Worm (Caenorhabditis elegans): ENCODE data around the gene srg-10.

The srg-10 gene

ce11 chrIII:4666753-4667400 lies 10.7 kb upstream of the srg-10 start:
- no peak for TF ChIP-seq unc-62 (GFP tag; optimal IDR thresholded peaks at IDR 0.05)

DNA sequence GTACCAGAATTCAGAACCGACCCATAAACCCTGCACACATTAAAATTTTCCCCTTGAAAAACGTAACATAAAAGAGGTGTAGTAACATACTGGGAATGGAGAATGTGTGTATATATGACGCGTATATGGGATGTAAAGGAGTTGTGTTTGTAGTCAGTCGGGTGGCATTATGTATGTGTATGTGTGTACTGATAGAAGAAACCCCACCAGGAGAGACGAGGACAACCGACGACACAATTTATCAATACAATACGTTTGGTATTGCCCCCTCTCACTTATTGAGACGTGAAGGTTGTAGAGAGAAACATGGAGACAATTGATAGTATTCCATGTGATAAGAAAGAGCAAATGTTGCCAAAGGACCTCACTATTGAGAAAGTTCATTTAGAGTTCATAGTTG lies 9.5 kb upstream of the srg-10 start:
- no peak for TF ChIP-seq unc-62 (GFP tag; optimal IDR thresholded peaks at IDR 0.05)

ce11 chrIII:4671491-4671890 lies 6.1 kb upstream of the srg-10 start, which contains the start of gene T23F11.11:
TSS of gene T23F11.11 (minus strand) at chrIII:4671591.
- TF ChIP-seq unc-62 (GFP tag; optimal IDR thresholded peaks at IDR 0.05), result no peak

DNA sequence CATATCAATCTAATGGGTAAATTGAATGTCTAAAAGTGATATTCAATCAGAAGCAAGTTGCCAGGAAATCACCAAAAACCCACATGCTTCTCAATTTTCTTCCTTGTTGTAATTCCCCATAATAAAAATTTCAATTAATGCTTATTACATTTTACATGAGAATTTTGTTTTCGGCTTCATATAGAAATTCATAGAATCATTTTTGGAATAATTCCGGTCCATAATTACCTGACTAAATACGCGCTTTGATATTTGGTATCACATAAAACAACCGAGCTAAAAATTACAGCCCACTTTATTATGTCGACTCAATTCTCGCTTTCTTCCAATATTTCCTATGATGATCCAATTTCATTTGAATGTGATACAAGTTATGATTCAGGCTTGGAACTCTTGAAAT lies 5.6 kb upstream of the srg-10 start, which contains the start of gene srg-13:
TSS of gene srg-13 (plus strand) at position 301 of the 400 bp plus-strand sequence.
- no peak for TF ChIP-seq unc-62 (GFP tag; optimal IDR thresholded peaks at IDR 0.05)

ce11 chrIII:4679963-4680484 lies 2.5 kb downstream of the srg-10 start, which contains the start of gene srg-11:
TSS of gene srg-11 (plus strand) at chrIII:4680013.
- no peak for TF ChIP-seq unc-62 (GFP tag; optimal IDR thresholded peaks at IDR 0.05)

ce11 chrIII:4687134-4687533 lies 9.6 kb downstream of the srg-10 start:
- no peak for TF ChIP-seq unc-62 (GFP tag; optimal IDR thresholded peaks at IDR 0.05)

ce11 chrIII:4688356-4688755 lies 10.8 kb downstream of the srg-10 start, which contains the start of gene tag-243:
TSS of gene tag-243 (minus strand) at chrIII:4688456.
- no peak for TF ChIP-seq unc-62 (GFP tag; optimal IDR thresholded peaks at IDR 0.05)

ce11 chrIII:4688965-4689364 lies 11.4 kb downstream of the srg-10 start, which contains the start of gene ppat-1:
TSS of gene ppat-1 (plus strand) at chrIII:4689280.
- TF ChIP-seq unc-62 (GFP tag; optimal IDR thresholded peaks at IDR 0.05), result no peak

DNA sequence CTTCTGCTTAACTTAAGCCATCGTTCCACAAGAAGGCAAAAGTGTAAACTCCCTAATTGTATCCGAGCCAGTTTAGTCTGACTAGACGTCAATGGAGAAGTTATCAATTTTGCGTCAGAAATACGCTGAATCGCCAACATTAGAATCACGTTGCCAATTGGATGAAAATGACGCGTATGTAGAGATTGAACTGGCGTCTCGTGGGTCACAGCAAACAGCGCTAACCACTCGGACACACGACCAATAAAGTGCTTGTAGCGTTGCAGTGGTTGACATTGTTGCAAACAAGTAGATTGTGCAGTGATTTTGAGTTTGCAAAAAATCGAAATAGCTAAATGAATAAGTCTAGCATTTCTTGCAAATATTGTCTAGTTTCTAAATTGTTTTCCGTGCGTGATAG lies 12.0 kb downstream of the srg-10 start:
- TF ChIP-seq unc-62 (GFP tag; optimal IDR thresholded peaks at IDR 0.05), result no peak

DNA sequence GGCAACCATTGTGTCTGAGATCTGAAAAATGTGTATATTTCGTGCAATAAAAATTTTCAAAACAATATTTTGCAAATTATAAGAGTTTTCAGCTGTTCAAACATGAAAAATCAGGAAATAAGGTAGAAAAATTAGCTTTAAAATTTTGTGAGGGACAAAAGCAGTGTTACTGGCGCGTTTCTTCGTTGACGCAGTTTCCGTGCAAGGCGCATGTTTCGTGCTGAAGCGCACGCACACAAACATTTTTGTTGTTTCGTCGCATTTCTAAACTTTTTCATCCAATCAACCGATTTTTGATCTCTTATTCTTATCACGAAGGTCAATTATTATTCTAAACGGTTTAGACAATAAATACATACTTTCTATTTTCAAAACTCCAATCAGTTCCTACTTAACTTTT lies 15.7 kb downstream of the srg-10 start, which contains the start of gene nifk-1:
TSS of gene nifk-1 (minus strand) at position 27 of the 400 bp plus-strand sequence.
- no peak for TF ChIP-seq unc-62 (GFP tag; optimal IDR thresholded peaks at IDR 0.05)

- TF ChIP-seq unc-62 (GFP tag; optimal IDR thresholded peaks at IDR 0.05), result no peak
Observed at ce11 chrIII:4693695-4694094, 16.1 kb downstream of the srg-10 start, which contains the start of gene T04A8.8. TSS of gene T04A8.8 (plus strand) at chrIII:4693995.

DNA sequence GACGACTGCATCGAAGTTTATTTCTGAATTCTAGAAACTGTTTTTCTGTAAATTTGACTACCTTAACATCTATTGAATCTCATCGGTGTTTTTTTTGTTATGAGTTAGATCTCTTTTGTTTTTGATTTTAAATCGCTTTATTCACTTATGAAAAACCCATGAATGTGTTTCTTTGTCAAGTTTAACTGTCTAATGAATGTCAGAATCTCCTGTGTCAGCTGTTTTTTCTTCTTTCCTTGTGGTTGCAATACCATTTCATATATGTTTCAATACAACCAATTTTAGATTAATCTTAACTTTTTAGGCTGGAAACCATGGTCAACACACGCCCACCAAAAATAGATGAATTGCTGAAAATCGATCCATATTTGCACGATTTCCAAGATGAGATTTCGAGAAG lies 17.5 kb downstream of the srg-10 start, which contains the start of gene T04A8.7:
TSS of gene T04A8.7 (plus strand) at position 301 of the 400 bp plus-strand sequence.
- no peak for TF ChIP-seq unc-62 (GFP tag; optimal IDR thresholded peaks at IDR 0.05)

DNA sequence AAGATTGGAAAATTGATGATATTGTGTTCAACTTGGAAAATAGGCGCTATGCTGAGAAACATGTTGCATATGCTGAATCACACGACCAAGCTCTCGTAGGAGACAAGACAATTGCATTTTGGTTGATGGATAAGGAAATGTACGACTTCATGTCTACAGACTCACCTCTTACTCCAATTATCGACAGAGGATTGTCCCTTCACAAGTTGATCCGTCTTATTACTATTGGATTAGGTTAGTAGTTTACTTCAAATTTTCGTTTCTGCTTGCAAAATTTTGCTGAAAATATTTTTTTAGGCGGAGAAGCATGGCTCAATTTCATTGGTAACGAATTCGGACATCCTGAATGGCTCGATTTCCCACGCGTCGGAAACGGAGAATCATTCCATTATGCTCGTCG lies 19.3 kb downstream of the srg-10 start:
- TF ChIP-seq unc-62 (GFP tag; optimal IDR thresholded peaks at IDR 0.05), result no peak

- TF ChIP-seq unc-62 (GFP tag; optimal IDR thresholded peaks at IDR 0.05), result no peak
Observed at ce11 chrIII:4697819-4698218, 20.3 kb downstream of the srg-10 start, which contains the start of gene dnj-18. TSS of gene dnj-18 (plus strand) at chrIII:4698119.

DNA sequence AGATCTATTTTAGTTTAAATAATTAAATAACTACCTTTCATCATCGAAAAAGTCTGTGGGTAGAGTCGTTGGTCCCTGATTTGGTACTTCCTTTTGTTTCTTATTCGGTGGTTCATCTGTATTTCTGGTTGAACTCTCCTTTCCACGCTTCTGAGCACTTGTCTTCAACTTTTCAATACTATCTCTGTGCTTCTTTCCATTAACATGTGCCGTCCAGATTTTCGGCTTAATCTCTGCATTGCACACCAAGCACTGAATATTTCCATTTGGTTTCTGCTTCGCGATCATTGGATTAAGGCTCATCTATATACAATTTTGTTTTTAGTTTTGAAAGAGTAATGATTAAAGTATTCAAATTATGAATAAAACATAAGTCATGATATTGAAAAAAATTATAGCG lies 22.4 kb downstream of the srg-10 start, which contains the start of gene sel-13:
TSS of gene sel-13 (minus strand) at position 303 of the 400 bp plus-strand sequence.
- TF ChIP-seq unc-62 (GFP tag; optimal IDR thresholded peaks at IDR 0.05), result no peak

- TF ChIP-seq unc-62 (GFP tag; optimal IDR thresholded peaks at IDR 0.05), result no peak
Observed at ce11 chrIII:4703932-4704454, 26.4 kb downstream of the srg-10 start, which contains the start of the genes clp-2 and mrpl-16. TSS of gene clp-2 (minus strand) at chrIII:4704025. TSS of gene mrpl-16 (plus strand) at chrIII:4704404.

Data from whole organism, dauer.